Fruit fly (Drosophila melanogaster) whole organism, embryonic: ENCODE data around the gene ebd1.

ENCODE experiments used
- ATbp ChIP-seq: fragments of 200-800 bp; sonication (Bioruptor generic); optimal IDR thresholded peaks from 2 replicates; lab custom pipeline; 2017; ENCODE audit warnings: missing biosample characterization, mild to moderate bottlenecking, missing genetic modification characterization, missing genetic modification reagents
- Bdp1 ChIP-seq: fragments of 200-800 bp; sonication (Bioruptor generic); optimal IDR thresholded peaks from 3 replicates; lab custom pipeline; 2016; ENCODE audit warnings: missing biosample characterization, missing genetic modification characterization
- CG10209 ChIP-seq: fragments of 200-800 bp; sonication (Bioruptor generic); optimal IDR thresholded peaks from 3 replicates; lab custom pipeline; 2017; ENCODE audit warnings: missing biosample characterization, mild to moderate bottlenecking, missing genetic modification characterization, missing genetic modification reagents
- CG10366 ChIP-seq: fragments of 200-800 bp; sonication (Bioruptor generic); IDR thresholded peaks from 2 replicates; pipeline ENCODE4 v1.3.6; 2022; ENCODE audit warnings: missing biosample characterization, missing genetic modification characterization
- CG10462 ChIP-seq: fragments of 200-800 bp; sonication (Bioruptor generic); optimal IDR thresholded peaks from 2 replicates; lab custom pipeline; 2016; ENCODE audit warnings: missing biosample characterization, missing genetic modification characterization
- CG11085 ChIP-seq: fragments of 200-800 bp; sonication (Bioruptor generic); IDR thresholded peaks from 2 replicates; pipeline ENCODE4 v1.3.6; 2022; ENCODE audit warnings: missing biosample characterization, missing genetic modification characterization
- CG12299 ChIP-seq: fragments of 200-800 bp; sonication (Bioruptor generic); optimal IDR thresholded peaks from 2 replicates; lab custom pipeline; 2018; ENCODE audit warnings: missing biosample characterization, mild to moderate bottlenecking, missing genetic modification characterization
- CG13775 ChIP-seq: fragments of 200-800 bp; sonication (Bioruptor generic); optimal IDR thresholded peaks from 3 replicates; lab custom pipeline; 2017; ENCODE audit warnings: missing biosample characterization, mild to moderate bottlenecking, missing genetic modification characterization
- CG14710 ChIP-seq: fragments of 200-800 bp; sonication (Bioruptor generic); optimal IDR thresholded peaks from 3 replicates; lab custom pipeline; 2019; ENCODE audit warnings: missing biosample characterization, mild to moderate bottlenecking, missing genetic modification characterization, moderate library complexity
- CG14965 ChIP-seq: fragments of 200-800 bp; sonication (Bioruptor generic); optimal IDR thresholded peaks from 2 replicates; lab custom pipeline; 2016; ENCODE audit warnings: missing biosample characterization, missing genetic modification characterization, borderline replicate concordance
- CG17359 ChIP-seq: fragments of 200-800 bp; sonication (Bioruptor generic); optimal IDR thresholded peaks from 3 replicates; lab custom pipeline; 2018; ENCODE audit warnings: missing biosample characterization, mild to moderate bottlenecking, missing genetic modification characterization, moderate library complexity
- CG2116 ChIP-seq: fragments of 200-800 bp; sonication (Bioruptor generic); optimal IDR thresholded peaks from 3 replicates; lab custom pipeline; 2018; ENCODE audit warnings: missing biosample characterization, mild to moderate bottlenecking, missing genetic modification characterization
- CG2120 ChIP-seq: fragments of 200-800 bp; sonication (Bioruptor generic); optimal IDR thresholded peaks from 3 replicates; lab custom pipeline; 2016; ENCODE audit warnings: missing biosample characterization, missing genetic modification characterization
- CG30020 ChIP-seq: fragments of 200-800 bp; optimal IDR thresholded peaks from 2 replicates; lab custom pipeline; 2019; ENCODE audit warnings: missing biosample characterization, mild to moderate bottlenecking, missing genetic modification characterization, moderate library complexity
- CG33557 ChIP-seq: fragments of 200-800 bp; sonication (Bioruptor generic); optimal IDR thresholded peaks from 2 replicates; lab custom pipeline; 2019; ENCODE audit warnings: missing biosample characterization, mild to moderate bottlenecking, missing genetic modification characterization, moderate library complexity
- CG4617 ChIP-seq: fragments of 200-800 bp; sonication (Bioruptor generic); optimal IDR thresholded peaks from 3 replicates; lab custom pipeline; 2016; ENCODE audit warnings: missing biosample characterization, missing genetic modification characterization, borderline replicate concordance
- CG4820 ChIP-seq: fragments of 200-800 bp; sonication (Bioruptor generic); optimal IDR thresholded peaks from 3 replicates; lab custom pipeline; 2016; ENCODE audit warnings: missing biosample characterization, missing genetic modification characterization
- CG7987 ChIP-seq: fragments of 200-800 bp; sonication (Bioruptor generic); optimal IDR thresholded peaks from 2 replicates; lab custom pipeline; 2018; ENCODE audit warnings: missing biosample characterization, mild to moderate bottlenecking, missing genetic modification characterization, moderate library complexity
- CG8290 ChIP-seq, 3 experiments: fragments of 200-800 bp; sonication (Bioruptor generic); optimal IDR thresholded peaks; 2 replicates each; lab custom pipeline; 2016 to 2019; ENCODE audit warnings: missing biosample characterization in 3 of 3, missing genetic modification characterization in 3 of 3, mild to moderate bottlenecking in 2 of 3, moderate library complexity in 1 of 3
- Ets65A ChIP-seq: fragments of 200-800 bp; sonication (Bioruptor generic); peaks from one replicate; lab custom pipeline; 2016; ENCODE audit warnings: missing biosample characterization, missing genetic modification characterization
- Fer2 ChIP-seq: fragments of 200-800 bp; sonication (Bioruptor generic); optimal IDR thresholded peaks from 2 replicates; lab custom pipeline; 2018; ENCODE audit warnings: missing biosample characterization, mild to moderate bottlenecking, missing genetic modification characterization, moderate library complexity
- GATAe ChIP-seq: fragments of 200-800 bp; sonication (Bioruptor generic); conservative IDR thresholded peaks from 2 replicates; pipeline ENCODE4 v1.3.6; 2022; ENCODE audit warnings: missing biosample characterization, missing genetic modification characterization
- Jarid2 ChIP-seq: fragments of 200-800 bp; sonication (Bioruptor generic); optimal IDR thresholded peaks from 3 replicates; lab custom pipeline; 2017; ENCODE audit warnings: mild to moderate bottlenecking, missing biosample characterization, missing genetic modification reagents, missing genetic modification characterization
- NC2α ChIP-seq: fragments of 200-800 bp; sonication (Bioruptor generic); optimal IDR thresholded peaks from 2 replicates; lab custom pipeline; 2016; ENCODE audit warnings: missing biosample characterization, missing genetic modification characterization
- NFAT ChIP-seq: fragments of 200-800 bp; sonication (Bioruptor generic); IDR thresholded peaks from 2 replicates; pipeline ENCODE4 v1.3.6; 2022; ENCODE audit warnings: missing biosample characterization, missing genetic modification characterization
- NK7.1 ChIP-seq: fragments of 200-800 bp; sonication (Bioruptor generic); optimal IDR thresholded peaks from 3 replicates; lab custom pipeline; 2016; ENCODE audit warnings: missing biosample characterization, missing genetic modification characterization
- Oli ChIP-seq: fragments of 200-800 bp; sonication (Bioruptor generic); optimal IDR thresholded peaks from 2 replicates; lab custom pipeline; 2018; ENCODE audit warnings: missing biosample characterization, mild to moderate bottlenecking, missing genetic modification characterization, moderate library complexity
- PHDP ChIP-seq: fragments of 200-800 bp; sonication (Bioruptor generic); optimal IDR thresholded peaks from 3 replicates; lab custom pipeline; 2018; ENCODE audit warnings: missing biosample characterization, mild to moderate bottlenecking, missing genetic modification characterization, moderate library complexity
- Side ChIP-seq: fragments of 200-800 bp; sonication (Bioruptor generic); optimal IDR thresholded peaks from 2 replicates; lab custom pipeline; 2016; ENCODE audit warnings: missing biosample characterization, missing genetic modification characterization
- Spps ChIP-seq: fragments of 200-800 bp; sonication (Bioruptor generic); optimal IDR thresholded peaks from 2 replicates; lab custom pipeline; 2018; ENCODE audit warnings: missing biosample characterization, mild to moderate bottlenecking, missing genetic modification characterization
- TFAM ChIP-seq: fragments of 200-800 bp; sonication (Bioruptor generic); optimal IDR thresholded peaks from 2 replicates; lab custom pipeline; 2017; ENCODE audit warnings: missing biosample characterization, missing genetic modification characterization, inconsistent platforms
- ac ChIP-seq: fragments of 200-800 bp; sonication (Bioruptor generic); optimal IDR thresholded peaks from 3 replicates; lab custom pipeline; 2017; ENCODE audit warnings: missing biosample characterization, mild to moderate bottlenecking, missing genetic modification characterization
- ash1 ChIP-seq: fragments of 200-800 bp; sonication (Bioruptor generic); optimal IDR thresholded peaks from 2 replicates; lab custom pipeline; 2018; ENCODE audit warnings: missing biosample characterization, mild to moderate bottlenecking, missing genetic modification characterization
- dimm ChIP-seq: fragments of 200-800 bp; sonication (Bioruptor generic); IDR thresholded peaks from 2 replicates; pipeline ENCODE4 v1.3.6; 2022; ENCODE audit warnings: missing biosample characterization, missing genetic modification characterization
- dpn ChIP-seq, 2 experiments: fragments of 200-800 bp; sonication (Bioruptor generic); optimal IDR thresholded peaks; 3 replicates each; lab custom pipeline; 2016; ENCODE audit warnings: missing biosample characterization in 2 of 2, missing genetic modification characterization in 2 of 2
- fd3F ChIP-seq: fragments of 200-800 bp; sonication (Bioruptor generic); optimal IDR thresholded peaks from 2 replicates; lab custom pipeline; 2018; ENCODE audit warnings: missing biosample characterization, mild to moderate bottlenecking, missing genetic modification characterization, moderate library complexity
- grau ChIP-seq: fragments of 200-800 bp; optimal IDR thresholded peaks from 3 replicates; lab custom pipeline; 2019; ENCODE audit warnings: missing biosample characterization, mild to moderate bottlenecking, missing genetic modification characterization, moderate library complexity
- gsb-n ChIP-seq: fragments of 200-800 bp; sonication (Bioruptor generic); optimal IDR thresholded peaks from 3 replicates; lab custom pipeline; 2018; ENCODE audit warnings: missing biosample characterization, mild to moderate bottlenecking, missing genetic modification characterization
- hth ChIP-seq: fragments of >200 bp; optimal IDR thresholded peaks from 2 replicates; lab custom pipeline; 2017; ENCODE audit warnings: inconsistent platforms
- kah ChIP-seq: fragments of 200-800 bp; sonication (Bioruptor generic); optimal IDR thresholded peaks from 2 replicates; lab custom pipeline; 2018; ENCODE audit warnings: missing biosample characterization, mild to moderate bottlenecking, missing genetic modification characterization
- lmd ChIP-seq: fragments of 200-800 bp; sonication (Bioruptor generic); IDR thresholded peaks from 2 replicates; pipeline ENCODE4 v1.3.6; 2022; ENCODE audit warnings: missing biosample characterization, missing genetic modification characterization
- mam ChIP-seq: fragments of 200-800 bp; sonication (Bioruptor generic); optimal IDR thresholded peaks from 3 replicates; lab custom pipeline; 2016; ENCODE audit warnings: missing biosample characterization, missing genetic modification characterization
- oc ChIP-seq: fragments of 200-800 bp; sonication (Bioruptor generic); optimal IDR thresholded peaks from 2 replicates; lab custom pipeline; 2018; ENCODE audit warnings: missing biosample characterization, mild to moderate bottlenecking, missing genetic modification characterization, moderate library complexity
- org-1 ChIP-seq: fragments of 200-800 bp; sonication (Bioruptor generic); optimal IDR thresholded peaks from 2 replicates; lab custom pipeline; 2017; ENCODE audit warnings: missing biosample characterization, missing genetic modification characterization
- sim ChIP-seq: fragments of 200-800 bp; sonication (Bioruptor generic); IDR thresholded peaks from 2 replicates; pipeline ENCODE4 v1.3.6; 2022; ENCODE audit warnings: missing biosample characterization, missing genetic modification characterization
- sna ChIP-seq: fragments of 200-800 bp; sonication (Bioruptor generic); IDR thresholded peaks from 2 replicates; pipeline ENCODE4 v1.3.6; 2022; ENCODE audit warnings: missing biosample characterization, missing genetic modification characterization; ENCODE audit not compliant: partially characterized antibody
- trh ChIP-seq: fragments of 200-800 bp; sonication (Bioruptor generic); optimal IDR thresholded peaks from 2 replicates; lab custom pipeline; 2016; ENCODE audit warnings: missing biosample characterization, missing genetic modification characterization
- tup ChIP-seq: fragments of 200-800 bp; sonication (Bioruptor generic); optimal IDR thresholded peaks from 2 replicates; lab custom pipeline; 2016; ENCODE audit warnings: missing biosample characterization, mild to moderate bottlenecking, missing genetic modification characterization, moderate library complexity
- vvl ChIP-seq: fragments of 200-800 bp; sonication (Bioruptor generic); IDR thresholded peaks from 2 replicates; pipeline ENCODE4 v1.3.6; 2022; ENCODE audit warnings: missing biosample characterization, missing genetic modification characterization

Gene ebd1

DNA sequence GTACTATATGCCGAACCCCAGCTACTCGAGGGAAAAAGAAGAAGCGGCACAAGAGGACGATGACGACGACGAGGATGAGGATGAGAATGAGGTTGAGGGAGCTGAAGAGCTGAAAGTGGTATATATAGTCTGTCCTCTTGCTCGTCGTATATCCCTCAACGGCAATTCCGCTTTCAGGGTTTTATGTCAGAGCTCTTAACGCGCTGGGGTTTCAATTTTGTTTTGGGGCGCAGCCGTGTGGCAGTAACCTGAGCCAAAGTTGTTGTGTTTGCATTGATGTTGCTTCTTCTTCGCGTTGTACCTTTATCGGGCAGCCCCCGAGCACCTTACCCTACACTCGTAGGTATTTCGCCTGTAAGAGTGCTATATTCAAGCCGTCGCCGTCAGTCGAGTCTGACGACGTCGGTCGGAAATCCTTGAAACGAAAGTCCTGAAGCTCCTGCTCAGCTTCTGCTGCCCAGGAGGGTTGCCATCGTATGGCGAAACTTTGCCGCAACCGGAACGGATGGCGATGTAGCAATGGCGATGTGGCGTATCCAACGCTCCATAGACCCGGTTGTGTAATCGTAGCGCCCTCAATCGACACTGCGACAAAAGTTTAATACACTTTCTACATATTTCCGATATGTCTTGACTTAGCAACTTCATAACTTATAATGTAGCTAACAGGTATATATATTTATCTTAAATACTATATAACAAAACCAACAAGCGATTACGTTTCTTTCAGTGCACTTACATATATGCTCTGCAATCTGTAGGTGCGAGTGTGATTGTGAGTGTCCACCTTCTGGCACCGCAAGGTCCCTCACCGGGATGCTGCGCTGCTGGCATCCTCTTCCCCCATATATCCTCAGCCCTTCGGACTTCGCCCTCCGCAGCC lies 19.6 kb upstream of the ebd1 start (continued):
- TF ChIP-seq gsb-n (no peak), Spps (tag; lab: Kevin White, UChicago) (no peak), GATAe (no peak), grau (peak; percentile 10), CG2116 (GFP tag; lab: Kevin White, UChicago) (no peak), ATbp (no peak), CG12299 (tag; lab: Kevin White, UChicago) (no peak), CG7987 (GFP tag; lab: Kevin White, UChicago) (no peak), Oli (tag; lab: Kevin White, UChicago) (no peak), NK7.1 (GFP tag; lab: Kevin White, UChicago) (no peak), sim (GFP tag; lab: Robert Waterston, UW) (no peak), CG4820 (no peak), mam (GFP tag; lab: Kevin White, UChicago) (no peak), CG4617 (GFP tag; lab: Kevin White, UChicago) (no peak), CG14965 (no peak), CG10209 (GFP tag; lab: Kevin White, UChicago) (no peak), NFAT (no peak), CG10462 (GFP tag; lab: Kevin White, UChicago) (no peak), oc (no peak), Ets65A (peak; percentile 74), trh (GFP tag; lab: Kevin White, UChicago) (no peak), kah (no peak), org-1 (GFP tag; lab: Kevin White, UChicago) (no peak), CG33557 (GFP tag; lab: Kevin White, UChicago) (no peak), Fer2 (tag; lab: Kevin White, UChicago) (no peak), NC2α (GFP tag; lab: Kevin White, UChicago) (no peak), CG2120 (GFP tag; lab: Kevin White, UChicago) (peak; percentile 28), CG30020 (no peak), sna (GFP tag; lab: Robert Waterston, UW) (no peak), lmd (GFP tag; lab: Robert Waterston, UW) (0 out of 2 replicates have a peak, but pooled peaks have one; percentile 35), CG17359 (tag; lab: Kevin White, UChicago) (peak; percentile 68), vvl (GFP tag; lab: Robert Waterston, UW) (peak; percentile 64; the same call in 1 of the 2 replicates), fd3F (GFP tag; lab: Kevin White, UChicago) (no peak), dimm (GFP tag; lab: Robert Waterston, UW) (no peak), ash1 (GFP tag; lab: Kevin White, UChicago) (no peak), dpn (GFP tag; optimal IDR thresholded peaks at IDR 0.05; lab: Kevin White, UChicago) (peak in 1 of 2 experiments; percentile 28), CG13775 (GFP tag; lab: Kevin White, UChicago) (no peak), CG14710 (tag; lab: Kevin White, UChicago) (peak; percentile 15), Jarid2 (no peak), hth (lab: Kevin White, UChicago) (no peak), CG8290 (GFP tag; optimal IDR thresholded peaks at IDR 0.05; lab: Kevin White, UChicago) (no peak), CG8290 (tag; optimal IDR thresholded peaks at IDR 0.05; lab: Kevin White, UChicago) (no peak), ac (GFP tag; lab: Kevin White, UChicago) (no peak), PHDP (tag; lab: Kevin White, UChicago) (no peak), CG10366 (GFP tag; lab: Robert Waterston, UW) (peak; percentile 56), TFAM (no peak), tup (GFP tag; lab: Kevin White, UChicago) (no peak), Side (GFP tag; lab: Kevin White, UChicago) (no peak), Bdp1 (no peak), CG11085 (GFP tag; lab: Robert Waterston, UW) (no peak)
